Fruit fly (Drosophila melanogaster) whole organism, pupa: Measurements from ENCODE around the gene CG14864.

Experiments
- CG12605 ChIP-seq: fragments of 200-800 bp; sonication (Bioruptor generic); IDR thresholded peaks from 2 replicates; pipeline ENCODE4 v1.3.6; 2022; ENCODE audit warnings: missing biosample characterization, missing genetic modification characterization
- CG8159 ChIP-seq: fragments of 200-800 bp; sonication (Bioruptor generic); optimal IDR thresholded peaks from 3 replicates; lab custom pipeline; 2018; ENCODE audit warnings: missing biosample characterization, mild to moderate bottlenecking, missing genetic modification characterization, moderate library complexity

dm6 chr3R:15218824-15219576 is 49.3 kb downstream of the CG14864 start, which contains the start of the genes SIDL and CG12241:
- TF ChIP-seq CG12605, result peak; percentile 97
- peak; percentile 93 for TF ChIP-seq CG8159 (tag; lab: Kevin White, UChicago)
